Fruit fly (Drosophila melanogaster) whole organism, pupa: ENCODE data around the gene salt.
A peak's percentile ranks its signal among the peaks of the same experiment; 100 is the strongest.

ENCODE experiments used
- CG10348 ChIP-seq: fragments of 200-800 bp; sonication (Bioruptor generic); IDR thresholded peaks from 2 replicates; pipeline ENCODE4 v1.3.6; 2022; ENCODE audit warnings: missing biosample characterization, missing genetic modification characterization
- CG12605 ChIP-seq: fragments of 200-800 bp; sonication (Bioruptor generic); IDR thresholded peaks from 2 replicates; pipeline ENCODE4 v1.3.6; 2022; ENCODE audit warnings: missing biosample characterization, missing genetic modification characterization
- CG13204 ChIP-seq: fragments of 200-800 bp; sonication (Bioruptor generic); optimal IDR thresholded peaks from 2 replicates; lab custom pipeline; 2018; ENCODE audit warnings: missing biosample characterization, mild to moderate bottlenecking, missing genetic modification characterization, moderate library complexity
- CG14655 ChIP-seq: fragments of 200-800 bp; sonication (Bioruptor generic); optimal IDR thresholded peaks from 3 replicates; lab custom pipeline; 2017; ENCODE audit warnings: mild to moderate bottlenecking, missing biosample characterization, missing genetic modification reagents, missing genetic modification characterization
- CG15710 ChIP-seq: fragments of 200-800 bp; sonication (Bioruptor generic); optimal IDR thresholded peaks from 2 replicates; lab custom pipeline; 2018; ENCODE audit warnings: missing biosample characterization, mild to moderate bottlenecking, missing genetic modification characterization, moderate library complexity
- CG17806 ChIP-seq: fragments of 200-800 bp; sonication (Bioruptor generic); optimal IDR thresholded peaks from 2 replicates; lab custom pipeline; 2018; ENCODE audit warnings: missing biosample characterization, mild to moderate bottlenecking, missing genetic modification characterization, moderate library complexity
- CG32121 ChIP-seq: fragments of 200-800 bp; sonication (Bioruptor generic); IDR thresholded peaks from 2 replicates; pipeline ENCODE4 v1.3.6; 2022; ENCODE audit warnings: missing biosample characterization, missing genetic modification characterization
- CG34367 ChIP-seq: fragments of 200-800 bp; sonication (Bioruptor generic); optimal IDR thresholded peaks from 2 replicates; lab custom pipeline; 2018; ENCODE audit warnings: missing biosample characterization, mild to moderate bottlenecking, missing genetic modification characterization
- CG4496 ChIP-seq: fragments of 200-800 bp; sonication (Bioruptor generic); IDR thresholded peaks from 3 replicates; pipeline ENCODE4 v1.3.6; 2022; ENCODE audit warnings: missing biosample characterization, missing genetic modification characterization
- CG8159 ChIP-seq: fragments of 200-800 bp; sonication (Bioruptor generic); optimal IDR thresholded peaks from 3 replicates; lab custom pipeline; 2018; ENCODE audit warnings: missing biosample characterization, mild to moderate bottlenecking, missing genetic modification characterization, moderate library complexity
- CG8301 ChIP-seq: fragments of 200-800 bp; sonication (Bioruptor generic); optimal IDR thresholded peaks from 2 replicates; lab custom pipeline; 2018; ENCODE audit warnings: missing biosample characterization, mild to moderate bottlenecking, missing genetic modification characterization
- CG9948 ChIP-seq: fragments of 200-800 bp; sonication (Bioruptor generic); optimal IDR thresholded peaks from 2 replicates; lab custom pipeline; 2018; ENCODE audit warnings: missing biosample characterization, mild to moderate bottlenecking, missing genetic modification characterization, moderate library complexity
- D1 ChIP-seq: fragments of 200-800 bp; sonication (Bioruptor generic); optimal IDR thresholded peaks from 2 replicates; lab custom pipeline; 2018; ENCODE audit warnings: missing biosample characterization, mild to moderate bottlenecking, missing genetic modification characterization, moderate library complexity
- EcR ChIP-seq: fragments of 200-800 bp; sonication (Bioruptor generic); optimal IDR thresholded peaks from 3 replicates; lab custom pipeline; 2019; ENCODE audit warnings: missing biosample characterization, missing genetic modification characterization, mild to moderate bottlenecking, moderate library complexity, missing genetic modification reagents
- Ets98B ChIP-seq: fragments of 200-800 bp; sonication (Bioruptor generic); IDR thresholded peaks from 2 replicates; pipeline ENCODE4 v1.3.6; 2022; ENCODE audit warnings: missing biosample characterization, missing genetic modification characterization
- Pif1A ChIP-seq: fragments of 200-800 bp; sonication (Bioruptor generic); optimal IDR thresholded peaks from 3 replicates; lab custom pipeline; 2016; ENCODE audit warnings: missing biosample characterization, missing genetic modification characterization
- Pif1B ChIP-seq: fragments of 200-800 bp; sonication (Bioruptor generic); optimal IDR thresholded peaks from 3 replicates; lab custom pipeline; 2016; ENCODE audit warnings: missing biosample characterization, missing genetic modification characterization
- Snoo ChIP-seq: fragments of 200-800 bp; sonication (Bioruptor generic); optimal IDR thresholded peaks from 3 replicates; lab custom pipeline; 2017; ENCODE audit warnings: missing biosample characterization, mild to moderate bottlenecking, missing genetic modification characterization, inconsistent platforms
- fd96Ca ChIP-seq: fragments of 200-800 bp; sonication (Bioruptor generic); IDR thresholded peaks from 3 replicates; pipeline ENCODE4 v1.3.6; 2022; ENCODE audit warnings: missing biosample characterization, missing genetic modification characterization
- gl ChIP-seq: fragments of 200-800 bp; sonication (Bioruptor generic); optimal IDR thresholded peaks from 2 replicates; lab custom pipeline; 2018; ENCODE audit warnings: missing biosample characterization, mild to moderate bottlenecking, missing genetic modification characterization
- rn ChIP-seq: fragments of 200-800 bp; sonication (Bioruptor generic); IDR thresholded peaks from 2 replicates; pipeline ENCODE4 v1.3.6; 2022; ENCODE audit warnings: missing biosample characterization, missing genetic modification characterization

The salt gene

dm6 chr3R:31709142-31709541 is 45.4 kb downstream of the salt start:
- TF ChIP-seq CG32121 (GFP tag; lab: Robert Waterston, UW) (peak; percentile 86), gl (tag; lab: Kevin White, UChicago) (no peak), rn (0 out of 2 replicates have a peak, but pooled peaks have one; percentile 41), CG12605 (GFP tag; lab: Robert Waterston, UW) (peak; percentile 70), D1 (no peak), fd96Ca (GFP tag; lab: Robert Waterston, UW) (peak; percentile 86), Snoo (tag; lab: Kevin White, UChicago) (no peak), CG34367 (tag; lab: Kevin White, UChicago) (no peak), Pif1B (peak; percentile 12), CG13204 (peak; percentile 2), CG17806 (no peak), CG4496 (peak; percentile 91), Pif1A (GFP tag; lab: Kevin White, UChicago) (peak; percentile 33), CG8159 (tag; lab: Kevin White, UChicago) (no peak), EcR (no peak), CG10348 (GFP tag; lab: Robert Waterston, UW) (peak; percentile 60; the same call in 1 of the 2 replicates), CG14655 (GFP tag; lab: Kevin White, UChicago) (peak; percentile 72), Ets98B (GFP tag; lab: Robert Waterston, UW) (peak; percentile 87), CG9948 (tag; lab: Kevin White, UChicago) (peak; percentile 19), CG15710 (tag; lab: Kevin White, UChicago) (no peak), CG8301 (tag; lab: Kevin White, UChicago) (peak; percentile 71)

- TF ChIP-seq EcR (no peak), rn (no peak), CG8159 (tag; lab: Kevin White, UChicago) (no peak), Snoo (tag; lab: Kevin White, UChicago) (no peak), CG12605 (GFP tag; lab: Robert Waterston, UW) (no peak), CG8301 (tag; lab: Kevin White, UChicago) (no peak), gl (tag; lab: Kevin White, UChicago) (no peak), CG14655 (GFP tag; lab: Kevin White, UChicago) (no peak), CG9948 (tag; lab: Kevin White, UChicago) (no peak)
These were observed 46.3 kb downstream of the salt start, which contains the start of gene CG42693 for dm6 chr3R:31708240-31708639. Gene CG42693 (minus strand): TSS chr3R:31708340.

dm6 chr3R:31706895-31707238 is 47.6 kb downstream of the salt start:
- peak; percentile 32 for TF ChIP-seq CG8301 (tag; lab: Kevin White, UChicago)
- no peak for TF ChIP-seq CG13204
- TF ChIP-seq Ets98B (GFP tag; lab: Robert Waterston, UW): no peak
- TF ChIP-seq EcR: no peak
- no peak for TF ChIP-seq CG4496
- TF ChIP-seq CG12605 (GFP tag; lab: Robert Waterston, UW): no peak
- TF ChIP-seq gl (tag; lab: Kevin White, UChicago): no peak
- no peak for TF ChIP-seq D1
- TF ChIP-seq rn: no peak
- TF ChIP-seq CG34367 (tag; lab: Kevin White, UChicago): no peak
- TF ChIP-seq CG8159 (tag; lab: Kevin White, UChicago): peak; percentile 52
- TF ChIP-seq CG32121 (GFP tag; lab: Robert Waterston, UW): no peak
- TF ChIP-seq Pif1B: no peak
- peak; percentile 27 for TF ChIP-seq CG14655 (GFP tag; lab: Kevin White, UChicago)
- peak; percentile 35 for TF ChIP-seq CG17806
- no peak for TF ChIP-seq Snoo (tag; lab: Kevin White, UChicago)
- no peak for TF ChIP-seq Pif1A (GFP tag; lab: Kevin White, UChicago)
- peak; percentile 24 for TF ChIP-seq CG9948 (tag; lab: Kevin White, UChicago)
- no peak for TF ChIP-seq CG15710 (tag; lab: Kevin White, UChicago)
- no peak for TF ChIP-seq fd96Ca (GFP tag; lab: Robert Waterston, UW)
- TF ChIP-seq CG10348 (GFP tag; lab: Robert Waterston, UW): no peak

dm6 chr3R:31706142-31706894 is 48.2 kb downstream of the salt start:
- TF ChIP-seq CG14655 (GFP tag; lab: Kevin White, UChicago) (peak; percentile 93), CG15710 (tag; lab: Kevin White, UChicago) (peak; percentile 33), CG13204 (no peak), CG12605 (GFP tag; lab: Robert Waterston, UW) (peak; percentile 82), CG34367 (tag; lab: Kevin White, UChicago) (peak; percentile 48), rn (peak; percentile 40; the same call in 1 of the 2 replicates), Snoo (tag; lab: Kevin White, UChicago) (no peak), Pif1B (peak; percentile 58), CG10348 (GFP tag; lab: Robert Waterston, UW) (no peak), CG4496 (peak; percentile 87), CG8301 (tag; lab: Kevin White, UChicago) (peak; percentile 86), CG8159 (tag; lab: Kevin White, UChicago) (peak; percentile 51), Pif1A (GFP tag; lab: Kevin White, UChicago) (peak; percentile 67), CG32121 (GFP tag; lab: Robert Waterston, UW) (peak; percentile 42; the same call in 1 of the 2 replicates), gl (tag; lab: Kevin White, UChicago) (peak; percentile 15), D1 (no peak), CG17806 (peak; percentile 62), EcR (peak; percentile 85), CG9948 (tag; lab: Kevin White, UChicago) (peak; percentile 77), Ets98B (GFP tag; lab: Robert Waterston, UW) (peak; percentile 73), fd96Ca (GFP tag; lab: Robert Waterston, UW) (peak; percentile 85)
